Fruit fly (Drosophila melanogaster) whole organism, embryonic: Measurements from ENCODE around the gene lectin-37Da.
A peak's percentile ranks its signal among the peaks of the same experiment; 100 is the strongest.

Experiments used
- Adf1 ChIP-seq: fragments of 200-800 bp; sonication (Bioruptor generic); IDR thresholded peaks from 2 replicates; pipeline ENCODE4 v1.3.6; 2022; ENCODE audit warnings: missing biosample characterization, missing genetic modification characterization
- Asciz ChIP-seq: fragments of 200-800 bp; sonication (Bioruptor generic); optimal IDR thresholded peaks from 2 replicates; lab custom pipeline; 2017; ENCODE audit warnings: missing biosample characterization, mild to moderate bottlenecking, missing genetic modification characterization, missing genetic modification reagents
- Atf3 ChIP-seq: fragments of 200-800 bp; sonication (Bioruptor generic); optimal IDR thresholded peaks from 3 replicates; lab custom pipeline; 2016; ENCODE audit warnings: missing biosample characterization, missing genetic modification characterization
- Awh ChIP-seq: fragments of 200-800 bp; sonication (Bioruptor generic); IDR thresholded peaks from 2 replicates; pipeline ENCODE4, ENCODE4 v1.3.6; 2022; ENCODE audit warnings: missing biosample characterization, missing genetic modification characterization
- BEAF-32 ChIP-seq: fragments of 200-800 bp; sonication (Bioruptor generic); optimal IDR thresholded peaks from 3 replicates; lab custom pipeline; 2017; ENCODE audit warnings: missing biosample characterization, missing genetic modification characterization, mild to moderate bottlenecking, moderate library complexity, missing genetic modification reagents
- CG10543 ChIP-seq: fragments of 200-800 bp; sonication (Bioruptor generic); optimal IDR thresholded peaks from 3 replicates; lab custom pipeline; 2017; ENCODE audit warnings: missing biosample characterization, mild to moderate bottlenecking, missing genetic modification characterization, moderate library complexity
- CG11093 ChIP-seq: fragments of 200-800 bp; sonication (Bioruptor generic); IDR thresholded peaks from 3 replicates; pipeline ENCODE4 v1.3.6; 2022; ENCODE audit warnings: missing biosample characterization, missing genetic modification characterization
- CG12744 ChIP-seq: fragments of 200-800 bp; sonication (Bioruptor generic); optimal IDR thresholded peaks from 2 replicates; lab custom pipeline; 2016; ENCODE audit warnings: missing biosample characterization, missing genetic modification characterization
- CG14014 ChIP-seq: fragments of 200-800 bp; sonication (Bioruptor generic); IDR thresholded peaks from 2 replicates; pipeline ENCODE4 v1.3.6; 2022; ENCODE audit warnings: missing biosample characterization, missing genetic modification characterization
- CG15269 ChIP-seq: fragments of 200-800 bp; sonication (Bioruptor generic); optimal IDR thresholded peaks from 2 replicates; lab custom pipeline; 2018; ENCODE audit warnings: missing biosample characterization, mild to moderate bottlenecking, missing genetic modification characterization, moderate library complexity
- CG15514 ChIP-seq: fragments of 200-800 bp; sonication (Bioruptor generic); optimal IDR thresholded peaks from 3 replicates; lab custom pipeline; 2017; ENCODE audit warnings: missing biosample characterization, missing genetic modification characterization, mild to moderate bottlenecking, moderate library complexity, missing genetic modification reagents
- CG17359 ChIP-seq: fragments of 200-800 bp; sonication (Bioruptor generic); optimal IDR thresholded peaks from 3 replicates; lab custom pipeline; 2018; ENCODE audit warnings: missing biosample characterization, mild to moderate bottlenecking, missing genetic modification characterization, moderate library complexity
- CG17568 ChIP-seq: fragments of 200-800 bp; sonication (Bioruptor generic); optimal IDR thresholded peaks from 2 replicates; lab custom pipeline; 2018; ENCODE audit warnings: missing biosample characterization, mild to moderate bottlenecking, missing genetic modification characterization, moderate library complexity
- CG2199 ChIP-seq: fragments of 200-800 bp; sonication (Bioruptor generic); IDR thresholded peaks from 3 replicates; pipeline ENCODE4 v1.3.6; 2022; ENCODE audit warnings: missing biosample characterization, missing genetic modification characterization
- CG34376 ChIP-seq: fragments of 200-800 bp; sonication (Bioruptor generic); optimal IDR thresholded peaks from 2 replicates; lab custom pipeline; 2018; ENCODE audit warnings: missing biosample characterization, mild to moderate bottlenecking, missing genetic modification characterization
- CG4424 ChIP-seq: fragments of 200-800 bp; sonication (Bioruptor generic); optimal IDR thresholded peaks from 3 replicates; lab custom pipeline; 2016; ENCODE audit warnings: missing biosample characterization, missing genetic modification characterization
- CG6683 ChIP-seq: fragments of 200-800 bp; sonication (Bioruptor generic); optimal IDR thresholded peaks from 2 replicates; lab custom pipeline; 2017; ENCODE audit warnings: missing biosample characterization, mild to moderate bottlenecking, missing genetic modification characterization, missing genetic modification reagents
- CG7839 ChIP-seq: fragments of 200-800 bp; sonication (Bioruptor generic); optimal IDR thresholded peaks from 3 replicates; lab custom pipeline; 2018; ENCODE audit warnings: missing biosample characterization, mild to moderate bottlenecking, missing genetic modification characterization, moderate library complexity
- CG8359 ChIP-seq: fragments of 200-800 bp; sonication (Bioruptor generic); optimal IDR thresholded peaks from 2 replicates; lab custom pipeline; 2017; ENCODE audit warnings: missing biosample characterization, mild to moderate bottlenecking, missing genetic modification characterization, borderline replicate concordance
- CG8478 ChIP-seq: fragments of >200 bp; optimal IDR thresholded peaks from 2 replicates; lab custom pipeline; 2018
- CoRest ChIP-seq: fragments of 200-800 bp; sonication (Bioruptor generic); optimal IDR thresholded peaks from 3 replicates; lab custom pipeline; 2018; ENCODE audit warnings: missing biosample characterization, mild to moderate bottlenecking, missing genetic modification characterization, moderate library complexity
- Dp ChIP-seq: fragments of 200-800 bp; sonication (Bioruptor generic); optimal IDR thresholded peaks from 2 replicates; lab custom pipeline; 2018; ENCODE audit warnings: missing biosample characterization, mild to moderate bottlenecking, missing genetic modification characterization, moderate library complexity
- Dref ChIP-seq: fragments of 200-800 bp; sonication (Bioruptor generic); IDR thresholded peaks from 2 replicates; pipeline ENCODE4 v1.3.6; 2022; ENCODE audit warnings: missing biosample characterization, missing genetic modification characterization
- Drgx ChIP-seq: fragments of 200-800 bp; sonication (Bioruptor generic); IDR thresholded peaks from 2 replicates; pipeline ENCODE4 v1.3.6; 2022; ENCODE audit warnings: missing biosample characterization, missing genetic modification characterization
- E2f1 ChIP-seq: fragments of 200-800 bp; sonication (Bioruptor generic); IDR thresholded peaks from 2 replicates; pipeline ENCODE4 v1.3.6; 2022; ENCODE audit warnings: missing biosample characterization, missing genetic modification characterization
- HHEX ChIP-seq: fragments of 200-800 bp; sonication (Bioruptor generic); optimal IDR thresholded peaks from 3 replicates; lab custom pipeline; 2017; ENCODE audit warnings: missing biosample characterization, mild to moderate bottlenecking, missing genetic modification characterization, missing genetic modification reagents
- HLH3B ChIP-seq: fragments of 200-800 bp; sonication (Bioruptor generic); IDR thresholded peaks from 2 replicates; pipeline ENCODE4 v1.3.6; 2022; ENCODE audit warnings: missing biosample characterization, missing genetic modification characterization
- Hr39 ChIP-seq: fragments of >200 bp; optimal IDR thresholded peaks from 2 replicates; lab custom pipeline; 2017
- Nf-YC ChIP-seq: fragments of 200-800 bp; optimal IDR thresholded peaks from 3 replicates; lab custom pipeline; 2019; ENCODE audit warnings: missing biosample characterization, mild to moderate bottlenecking, missing genetic modification characterization, moderate library complexity
- Side ChIP-seq: fragments of 200-800 bp; sonication (Bioruptor generic); optimal IDR thresholded peaks from 2 replicates; lab custom pipeline; 2016; ENCODE audit warnings: missing biosample characterization, missing genetic modification characterization
- TFAM ChIP-seq: fragments of 200-800 bp; sonication (Bioruptor generic); optimal IDR thresholded peaks from 2 replicates; lab custom pipeline; 2017; ENCODE audit warnings: missing biosample characterization, missing genetic modification characterization, inconsistent platforms
- Trl ChIP-seq, 3 experiments: fragments of >200 bp in 2 of 3; fragments of 200-800 bp in 1 of 3; sonication (Bioruptor generic) in 1 of 3; optimal IDR thresholded peaks; 2 replicates in 1 of 3; 3 replicates in 2 of 3; lab custom pipeline; 2016 to 2017; ENCODE audit warnings: missing biosample characterization in 1 of 3, missing genetic modification characterization in 1 of 3
- az2 ChIP-seq: fragments of 200-800 bp; sonication (Bioruptor generic); optimal IDR thresholded peaks from 3 replicates; lab custom pipeline; 2016; ENCODE audit warnings: missing biosample characterization, missing genetic modification characterization
- ci ChIP-seq: fragments of 200-800 bp; sonication (Bioruptor generic); IDR thresholded peaks from 3 replicates; pipeline ENCODE4 v1.3.6; 2022; ENCODE audit warnings: missing biosample characterization, missing genetic modification characterization
- crp ChIP-seq, 2 experiments: fragments of 200-800 bp; sonication (Bioruptor generic); optimal IDR thresholded peaks; 2 replicates in 1 of 2; 3 replicates in 1 of 2; lab custom pipeline; 2017; ENCODE audit warnings: missing biosample characterization in 2 of 2, missing genetic modification characterization in 2 of 2, mild to moderate bottlenecking in 1 of 2, moderate library complexity in 1 of 2
- fd102C ChIP-seq: fragments of 200-800 bp; sonication (Bioruptor generic); optimal IDR thresholded peaks from 2 replicates; lab custom pipeline; 2018; ENCODE audit warnings: missing biosample characterization, mild to moderate bottlenecking, missing genetic modification characterization, moderate library complexity
- gem ChIP-seq: fragments of 200-800 bp; sonication (Bioruptor generic); optimal IDR thresholded peaks from 2 replicates; lab custom pipeline; 2019; ENCODE audit warnings: missing biosample characterization, mild to moderate bottlenecking, missing genetic modification characterization, moderate library complexity
- grn ChIP-seq: fragments of 200-800 bp; sonication (Bioruptor generic); optimal IDR thresholded peaks from 3 replicates; lab custom pipeline; 2017; ENCODE audit warnings: missing biosample characterization, missing genetic modification characterization
- kay ChIP-seq: fragments of 200-800 bp; sonication (Bioruptor generic); optimal IDR thresholded peaks from 2 replicates; lab custom pipeline; 2016; ENCODE audit warnings: missing biosample characterization, missing genetic modification characterization
- ken ChIP-seq: fragments of 200-800 bp; sonication (Bioruptor generic); IDR thresholded peaks from 3 replicates; pipeline ENCODE4 v1.3.6; 2022; ENCODE audit warnings: missing biosample characterization, missing genetic modification characterization
- lbe ChIP-seq: fragments of 200-800 bp; sonication (Bioruptor generic); optimal IDR thresholded peaks from 2 replicates; lab custom pipeline; 2016; ENCODE audit warnings: missing biosample characterization, mild to moderate bottlenecking, missing genetic modification characterization
- lilli ChIP-seq: fragments of 200-800 bp; sonication (Bioruptor generic); optimal IDR thresholded peaks from 3 replicates; lab custom pipeline; 2016; ENCODE audit warnings: missing biosample characterization, missing genetic modification characterization
- pnt ChIP-seq: fragments of 200-800 bp; sonication (Bioruptor generic); optimal IDR thresholded peaks from 3 replicates; lab custom pipeline; 2016; ENCODE audit warnings: missing biosample characterization, missing genetic modification characterization
- sc ChIP-seq, 3 experiments: fragments of >200 bp in 2 of 3; fragments of 200-800 bp in 1 of 3; sonication (Bioruptor generic) in 1 of 3; optimal IDR thresholded peaks; 2 replicates in 2 of 3; 3 replicates in 1 of 3; lab custom pipeline; 2017; ENCODE audit warnings: mild to moderate bottlenecking in 1 of 3, missing biosample characterization in 1 of 3, missing genetic modification characterization in 1 of 3, missing genetic modification reagents in 1 of 3
- so ChIP-seq: fragments of 200-800 bp; sonication (Bioruptor generic); IDR thresholded peaks from 3 replicates; pipeline ENCODE4 v1.3.6; 2022; ENCODE audit warnings: missing biosample characterization, missing genetic modification characterization
- usp ChIP-seq: fragments of >200 bp; optimal IDR thresholded peaks from 2 replicates; lab custom pipeline; 2017; ENCODE audit warnings: missing biosample characterization, missing genetic modification characterization
- z ChIP-seq: fragments of 200-800 bp; sonication (Bioruptor generic); IDR thresholded peaks from 3 replicates; pipeline ENCODE4 v1.3.6; 2022; ENCODE audit warnings: missing biosample characterization, missing genetic modification characterization
- zfh2 ChIP-seq: fragments of 200-800 bp; sonication (Bioruptor generic); optimal IDR thresholded peaks from 2 replicates; lab custom pipeline; 2016; ENCODE audit warnings: missing biosample characterization, missing genetic modification characterization

Gene lectin-37Da

DNA sequence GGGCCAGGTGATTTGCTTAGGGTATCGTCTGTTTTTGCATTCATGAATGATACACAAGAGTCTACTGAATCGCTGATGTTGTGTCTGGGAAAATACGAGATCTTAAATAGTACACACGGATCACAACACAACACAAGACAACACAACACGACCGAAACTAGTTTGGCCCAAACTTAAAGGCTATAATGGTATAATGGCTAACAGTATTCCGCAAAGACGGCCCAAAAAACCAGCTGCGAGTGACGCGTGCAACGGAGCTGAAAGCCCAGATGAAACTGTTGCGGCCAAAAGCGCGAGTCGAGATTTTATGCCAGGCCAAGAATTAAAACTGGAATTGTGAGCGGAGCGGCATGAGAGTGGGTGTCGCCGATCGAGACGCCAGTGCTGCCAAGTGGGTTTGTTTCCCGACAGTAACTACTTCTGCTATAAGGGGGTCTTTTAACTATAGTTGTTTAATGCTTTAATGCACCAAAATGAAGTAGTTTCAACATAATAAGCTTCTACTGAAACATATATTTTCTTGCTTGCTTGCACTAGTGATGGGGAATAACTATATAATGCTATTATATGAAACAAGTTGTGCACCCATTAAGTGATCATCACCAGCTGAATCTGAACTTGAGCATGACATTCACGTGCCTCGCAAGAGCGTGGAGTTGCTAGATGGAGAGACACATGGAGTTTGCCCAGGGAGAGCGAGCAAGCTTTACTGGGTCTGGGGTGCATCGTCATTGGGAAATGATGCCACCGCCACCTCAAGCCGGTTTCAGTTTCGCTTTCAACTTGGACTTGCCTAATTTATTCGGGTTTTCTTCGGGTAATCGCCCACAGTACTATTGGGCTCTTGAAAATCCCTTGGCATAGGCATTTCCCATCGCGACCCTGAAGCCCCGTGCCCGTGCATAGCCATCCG, 20.8 kb downstream of the lectin-37Da start (continued):
- no peak for TF ChIP-seq zfh2 (GFP tag; lab: Kevin White, UChicago)
- TF ChIP-seq CG8359 = no peak
- TF ChIP-seq so (GFP tag; lab: Robert Waterston, UW) = no peak
- TF ChIP-seq fd102C (GFP tag; lab: Kevin White, UChicago) = no peak
- TF ChIP-seq gem (tag; lab: Kevin White, UChicago) = peak; percentile 8
- TF ChIP-seq Adf1 = no peak
- TF ChIP-seq CG12744 (GFP tag; lab: Kevin White, UChicago) = no peak
- TF ChIP-seq grn (GFP tag; lab: Kevin White, UChicago) = no peak
- no peak for TF ChIP-seq CG8478
- TF ChIP-seq Trl (optimal IDR thresholded peaks at IDR 0.05; lab: Kevin White, UChicago) = peak in 1 of 2 experiments; percentile 46
- no peak for TF ChIP-seq Trl (GFP tag; optimal IDR thresholded peaks at IDR 0.05; lab: Kevin White, UChicago)
- no peak for TF ChIP-seq CG7839 (tag; lab: Kevin White, UChicago)
- TF ChIP-seq CG2199 (GFP tag; lab: Robert Waterston, UW) = no peak
- no peak for TF ChIP-seq pnt (GFP tag; lab: Kevin White, UChicago)
- 0 out of 3 replicates have a peak, but pooled peaks have one; percentile 13 for TF ChIP-seq ken (GFP tag; lab: Robert Waterston, UW)
- TF ChIP-seq Side = no peak
- TF ChIP-seq Atf3 (GFP tag; lab: Kevin White, UChicago) = no peak
- no peak for TF ChIP-seq sc (optimal IDR thresholded peaks at IDR 0.05; lab: Kevin White, UChicago)
- TF ChIP-seq sc (GFP tag; optimal IDR thresholded peaks at IDR 0.05; lab: Kevin White, UChicago) = no peak
- TF ChIP-seq ci (GFP tag; lab: Robert Waterston, UW) = 0 out of 3 replicates have a peak, but pooled peaks have one; percentile 16
- peak; percentile 8 for TF ChIP-seq CG15514 (GFP tag; lab: Kevin White, UChicago)
- TF ChIP-seq CG17568 (GFP tag; lab: Kevin White, UChicago) = no peak
- no peak for TF ChIP-seq Dp (GFP tag; lab: Kevin White, UChicago)
- TF ChIP-seq HHEX (GFP tag; lab: Kevin White, UChicago) = no peak
- no peak for TF ChIP-seq CG14014
- no peak for TF ChIP-seq CG10543 (GFP tag; lab: Kevin White, UChicago)
- TF ChIP-seq CG4424 (GFP tag; lab: Kevin White, UChicago) = no peak
- TF ChIP-seq lilli (GFP tag; lab: Kevin White, UChicago) = no peak
- TF ChIP-seq Asciz = no peak
- TF ChIP-seq CG11093 (GFP tag; lab: Robert Waterston, UW) = 0 out of 3 replicates have a peak, but pooled peaks have one; percentile 9
- no peak for TF ChIP-seq TFAM
- no peak for TF ChIP-seq CG17359
- TF ChIP-seq z (GFP tag; lab: Robert Waterston, UW) = no peak
- no peak for TF ChIP-seq usp (GFP tag; lab: Kevin White, UChicago)
- TF ChIP-seq Hr39 (lab: Kevin White, UChicago) = no peak
- peak; percentile 10 for TF ChIP-seq Nf-YC (tag; lab: Kevin White, UChicago)
- no peak for TF ChIP-seq crp (GFP tag; optimal IDR thresholded peaks at IDR 0.05; lab: Kevin White, UChicago)
- no peak for TF ChIP-seq CoRest (tag; lab: Kevin White, UChicago)
- TF ChIP-seq Dref (GFP tag; lab: Robert Waterston, UW) = 0 out of 2 replicates have a peak, but pooled peaks have one; percentile 12
- no peak for TF ChIP-seq CG34376
- no peak for TF ChIP-seq CG6683 (GFP tag; lab: Kevin White, UChicago)
- TF ChIP-seq CG15269 (tag; lab: Kevin White, UChicago) = no peak
- 0 out of 2 replicates have a peak, but pooled peaks have one; percentile 23 for TF ChIP-seq HLH3B (GFP tag; lab: Robert Waterston, UW)
- no peak for TF ChIP-seq lbe (GFP tag; lab: Kevin White, UChicago)
- no peak for TF ChIP-seq kay
- 0 out of 2 replicates have a peak, but pooled peaks have one; percentile 21 for TF ChIP-seq Drgx (GFP tag; lab: Robert Waterston, UW)
- 0 out of 2 replicates have a peak, but pooled peaks have one; percentile 17 for TF ChIP-seq Awh (GFP tag; lab: Robert Waterston, UW)
- TF ChIP-seq BEAF-32 (GFP tag; lab: Kevin White, UChicago) = no peak
- TF ChIP-seq az2 (GFP tag; lab: Kevin White, UChicago) = peak; percentile 9
- no peak for TF ChIP-seq E2f1
